Fruit fly (Drosophila melanogaster) whole organism, embryonic: Measurements from ENCODE around the gene Vps13D.

Experiments used
- C15 ChIP-seq: fragments of 200-800 bp; sonication (Bioruptor generic); IDR thresholded peaks from 3 replicates; pipeline ENCODE4 v1.3.6; 2022; ENCODE audit warnings: missing biosample characterization, missing genetic modification characterization
- CG10274 ChIP-seq: fragments of 200-800 bp; sonication (Bioruptor generic); optimal IDR thresholded peaks from 3 replicates; lab custom pipeline; 2017; ENCODE audit warnings: missing biosample characterization, mild to moderate bottlenecking, missing genetic modification characterization
- CG10462 ChIP-seq: fragments of 200-800 bp; sonication (Bioruptor generic); optimal IDR thresholded peaks from 2 replicates; lab custom pipeline; 2016; ENCODE audit warnings: missing biosample characterization, missing genetic modification characterization
- CG10543 ChIP-seq: fragments of 200-800 bp; sonication (Bioruptor generic); optimal IDR thresholded peaks from 3 replicates; lab custom pipeline; 2017; ENCODE audit warnings: missing biosample characterization, mild to moderate bottlenecking, missing genetic modification characterization, moderate library complexity
- CG11696 ChIP-seq: fragments of 200-800 bp; sonication (Bioruptor generic); IDR thresholded peaks from 2 replicates; pipeline ENCODE4 v1.3.6; 2022; ENCODE audit warnings: missing biosample characterization, missing genetic modification characterization
- CG1233 ChIP-seq: fragments of 200-800 bp; sonication (Bioruptor generic); optimal IDR thresholded peaks from 4 replicates; lab custom pipeline; 2018; ENCODE audit warnings: missing biosample characterization, mild to moderate bottlenecking, missing genetic modification characterization
- CG14014 ChIP-seq: fragments of 200-800 bp; sonication (Bioruptor generic); IDR thresholded peaks from 2 replicates; pipeline ENCODE4 v1.3.6; 2022; ENCODE audit warnings: missing biosample characterization, missing genetic modification characterization
- CG15269 ChIP-seq: fragments of 200-800 bp; sonication (Bioruptor generic); optimal IDR thresholded peaks from 2 replicates; lab custom pipeline; 2018; ENCODE audit warnings: missing biosample characterization, mild to moderate bottlenecking, missing genetic modification characterization, moderate library complexity
- CG15514 ChIP-seq: fragments of 200-800 bp; sonication (Bioruptor generic); optimal IDR thresholded peaks from 3 replicates; lab custom pipeline; 2017; ENCODE audit warnings: missing biosample characterization, missing genetic modification characterization, mild to moderate bottlenecking, moderate library complexity, missing genetic modification reagents
- CG1602 ChIP-seq: fragments of 200-800 bp; sonication (Bioruptor generic); optimal IDR thresholded peaks from 3 replicates; lab custom pipeline; 2016; ENCODE audit warnings: missing biosample characterization, missing genetic modification characterization
- CG1647 ChIP-seq: fragments of 200-800 bp; sonication (Bioruptor generic); optimal IDR thresholded peaks from 3 replicates; lab custom pipeline; 2016; ENCODE audit warnings: missing biosample characterization, missing genetic modification characterization
- CG16813 ChIP-seq: fragments of 200-800 bp; sonication (Bioruptor generic); IDR thresholded peaks from 3 replicates; pipeline ENCODE4 v1.3.6; 2022; ENCODE audit warnings: missing biosample characterization, missing genetic modification characterization; ENCODE audit not compliant: partially characterized antibody
- CG1832 ChIP-seq: fragments of 200-800 bp; sonication (Bioruptor generic); optimal IDR thresholded peaks from 2 replicates; lab custom pipeline; 2017; ENCODE audit warnings: missing biosample characterization, mild to moderate bottlenecking, missing genetic modification characterization, inconsistent platforms
- CG18764 ChIP-seq: fragments of 200-800 bp; sonication (Bioruptor generic); optimal IDR thresholded peaks from 3 replicates; lab custom pipeline; 2016; ENCODE audit warnings: missing biosample characterization, missing genetic modification characterization
- CG2678 ChIP-seq: fragments of 200-800 bp; sonication (Bioruptor generic); optimal IDR thresholded peaks from 3 replicates; lab custom pipeline; 2019; ENCODE audit warnings: missing biosample characterization, mild to moderate bottlenecking, missing genetic modification characterization, moderate library complexity
- CG32532 ChIP-seq: fragments of 200-800 bp; sonication (Bioruptor generic); IDR thresholded peaks from 2 replicates; pipeline ENCODE4 v1.3.6; 2022; ENCODE audit warnings: missing biosample characterization, missing genetic modification characterization
- CG33213 ChIP-seq: fragments of 200-800 bp; sonication (Bioruptor generic); optimal IDR thresholded peaks from 3 replicates; lab custom pipeline; 2016; ENCODE audit warnings: missing biosample characterization, missing genetic modification characterization
- CG33557 ChIP-seq: fragments of 200-800 bp; sonication (Bioruptor generic); optimal IDR thresholded peaks from 2 replicates; lab custom pipeline; 2019; ENCODE audit warnings: missing biosample characterization, mild to moderate bottlenecking, missing genetic modification characterization, moderate library complexity
- CG3726 ChIP-seq: fragments of 200-800 bp; sonication (Bioruptor generic); IDR thresholded peaks from 3 replicates; pipeline ENCODE4, ENCODE4 v1.3.6; 2022; ENCODE audit warnings: missing biosample characterization, missing genetic modification characterization
- CG3838 ChIP-seq: fragments of 200-800 bp; sonication (Bioruptor generic); optimal IDR thresholded peaks from 3 replicates; lab custom pipeline; 2016; ENCODE audit warnings: missing biosample characterization, missing genetic modification characterization
- CG4424 ChIP-seq: fragments of 200-800 bp; sonication (Bioruptor generic); optimal IDR thresholded peaks from 3 replicates; lab custom pipeline; 2016; ENCODE audit warnings: missing biosample characterization, missing genetic modification characterization
- CG7271 ChIP-seq: fragments of 200-800 bp; sonication (Bioruptor generic); optimal IDR thresholded peaks from 2 replicates; lab custom pipeline; 2018; ENCODE audit warnings: missing biosample characterization, mild to moderate bottlenecking, missing genetic modification characterization, moderate library complexity
- CG8924 ChIP-seq: fragments of 200-800 bp; optimal IDR thresholded peaks from 3 replicates; lab custom pipeline; 2019; ENCODE audit warnings: missing biosample characterization, mild to moderate bottlenecking, missing genetic modification characterization, moderate library complexity
- CG9609 ChIP-seq: fragments of 200-800 bp; sonication (Bioruptor generic); optimal IDR thresholded peaks from 3 replicates; lab custom pipeline; 2016; ENCODE audit warnings: missing biosample characterization, missing genetic modification characterization
- CG9817 ChIP-seq: fragments of 200-800 bp; sonication (Bioruptor generic); optimal IDR thresholded peaks from 2 replicates; lab custom pipeline; 2018; ENCODE audit warnings: missing biosample characterization, mild to moderate bottlenecking, missing genetic modification characterization, moderate library complexity
- Ets97D ChIP-seq: fragments of 200-800 bp; sonication (Bioruptor generic); optimal IDR thresholded peaks from 3 replicates; lab custom pipeline; 2016; ENCODE audit warnings: missing biosample characterization, missing genetic modification characterization
- H2.0 ChIP-seq: fragments of 200-800 bp; sonication (Bioruptor generic); IDR thresholded peaks from 2 replicates; pipeline ENCODE4 v1.3.6; 2022; ENCODE audit warnings: missing biosample characterization, missing genetic modification characterization
- HmgZ ChIP-seq: fragments of 200-800 bp; sonication (Bioruptor generic); optimal IDR thresholded peaks from 2 replicates; lab custom pipeline; 2018; ENCODE audit warnings: missing biosample characterization, mild to moderate bottlenecking, missing genetic modification characterization
- Hr51 ChIP-seq, 2 experiments: fragments of 200-800 bp; sonication (Bioruptor generic); optimal IDR thresholded peaks; 2 replicates in 1 of 2; 3 replicates in 1 of 2; lab custom pipeline; 2016 to 2018; ENCODE audit warnings: missing biosample characterization in 2 of 2, missing genetic modification characterization in 2 of 2, mild to moderate bottlenecking in 1 of 2, moderate library complexity in 1 of 2
- Nf-YB ChIP-seq: fragments of 200-800 bp; sonication (Bioruptor generic); optimal IDR thresholded peaks from 3 replicates; lab custom pipeline; 2019; ENCODE audit warnings: missing biosample characterization, mild to moderate bottlenecking, missing genetic modification characterization, moderate library complexity
- Rx ChIP-seq: fragments of 200-800 bp; sonication (Bioruptor generic); IDR thresholded peaks from 2 replicates; pipeline ENCODE4 v1.3.6; 2022; ENCODE audit warnings: missing biosample characterization, missing genetic modification characterization
- Sry-β ChIP-seq: fragments of 200-800 bp; sonication (Bioruptor generic); optimal IDR thresholded peaks from 2 replicates; lab custom pipeline; 2018; ENCODE audit warnings: missing biosample characterization, mild to moderate bottlenecking, missing genetic modification characterization, moderate library complexity
- Trl ChIP-seq, 3 experiments: fragments of >200 bp in 2 of 3; fragments of 200-800 bp in 1 of 3; sonication (Bioruptor generic) in 1 of 3; optimal IDR thresholded peaks; 2 replicates in 1 of 3; 3 replicates in 2 of 3; lab custom pipeline; 2016 to 2017; ENCODE audit warnings: missing biosample characterization in 1 of 3, missing genetic modification characterization in 1 of 3
- amos ChIP-seq: fragments of 200-800 bp; sonication (Bioruptor generic); IDR thresholded peaks from 2 replicates; pipeline ENCODE4 v1.3.6; 2022; ENCODE audit warnings: missing biosample characterization, missing genetic modification characterization; ENCODE audit not compliant: partially characterized antibody
- aop ChIP-seq: fragments of 200-800 bp; sonication (Bioruptor generic); IDR thresholded peaks from 2 replicates; pipeline ENCODE4 v1.3.6; 2022; ENCODE audit warnings: missing biosample characterization, missing genetic modification characterization
- br ChIP-seq: fragments of >200 bp; optimal IDR thresholded peaks from 2 replicates; lab custom pipeline; 2017
- cad ChIP-seq: fragments of >200 bp; optimal IDR thresholded peaks from 2 replicates; lab custom pipeline; 2017; ENCODE audit warnings: missing biosample characterization, missing genetic modification characterization
- ftz-f1 ChIP-seq: fragments of 200-800 bp; sonication (Bioruptor generic); optimal IDR thresholded peaks from 2 replicates; lab custom pipeline; 2016; ENCODE audit warnings: missing biosample characterization, missing genetic modification characterization
- fu2 ChIP-seq: fragments of 200-800 bp; sonication (Bioruptor generic); optimal IDR thresholded peaks from 2 replicates; lab custom pipeline; 2016; ENCODE audit warnings: missing biosample characterization, missing genetic modification characterization
- nmo ChIP-seq: fragments of 200-800 bp; sonication (Bioruptor generic); optimal IDR thresholded peaks from 2 replicates; lab custom pipeline; 2018; ENCODE audit warnings: missing biosample characterization, mild to moderate bottlenecking, missing genetic modification characterization, moderate library complexity
- otp ChIP-seq: fragments of 200-800 bp; sonication (Bioruptor generic); IDR thresholded peaks from 3 replicates; pipeline ENCODE4, ENCODE4 v1.3.6; 2022; ENCODE audit warnings: missing biosample characterization, missing genetic modification characterization
- pb ChIP-seq: fragments of 200-800 bp; sonication (Bioruptor generic); optimal IDR thresholded peaks from 3 replicates; lab custom pipeline; 2016; ENCODE audit warnings: missing biosample characterization, missing genetic modification characterization
- pfk ChIP-seq: fragments of 200-800 bp; sonication (Bioruptor generic); optimal IDR thresholded peaks from 2 replicates; lab custom pipeline; 2018; ENCODE audit warnings: missing biosample characterization, mild to moderate bottlenecking, missing genetic modification characterization, moderate library complexity
- phol ChIP-seq: fragments of 200-800 bp; sonication (Bioruptor generic); optimal IDR thresholded peaks from 3 replicates; lab custom pipeline; 2018; ENCODE audit warnings: missing biosample characterization, mild to moderate bottlenecking, missing genetic modification characterization, moderate library complexity
- pnt ChIP-seq: fragments of 200-800 bp; sonication (Bioruptor generic); optimal IDR thresholded peaks from 3 replicates; lab custom pipeline; 2016; ENCODE audit warnings: missing biosample characterization, missing genetic modification characterization
- rib ChIP-seq: fragments of 200-800 bp; sonication (Bioruptor generic); IDR thresholded peaks from 2 replicates; pipeline ENCODE4 v1.3.6; 2022; ENCODE audit warnings: missing biosample characterization, missing genetic modification characterization
- sug ChIP-seq: fragments of 200-800 bp; optimal IDR thresholded peaks from 2 replicates; lab custom pipeline; 2019; ENCODE audit warnings: missing biosample characterization, mild to moderate bottlenecking, missing genetic modification characterization, moderate library complexity
- tio ChIP-seq: fragments of 200-800 bp; sonication (Bioruptor generic); optimal IDR thresholded peaks from 2 replicates; lab custom pipeline; 2017; ENCODE audit warnings: missing biosample characterization, missing genetic modification characterization, inconsistent platforms
- unc-4 ChIP-seq: fragments of 200-800 bp; sonication (Bioruptor generic); IDR thresholded peaks from 2 replicates; pipeline ENCODE4 v1.3.6; 2022; ENCODE audit warnings: missing biosample characterization, missing genetic modification characterization; ENCODE audit not compliant: partially characterized antibody
- vnd ChIP-seq: fragments of 200-800 bp; sonication (Bioruptor generic); IDR thresholded peaks from 3 replicates; pipeline ENCODE4 v1.3.6; 2022; ENCODE audit warnings: missing biosample characterization, missing genetic modification characterization; ENCODE audit not compliant: partially characterized antibody
- wdn ChIP-seq: fragments of 200-800 bp; sonication (Bioruptor generic); IDR thresholded peaks from 2 replicates; pipeline ENCODE4 v1.3.6; 2022; ENCODE audit warnings: missing biosample characterization, missing genetic modification characterization

Gene Vps13D

DNA sequence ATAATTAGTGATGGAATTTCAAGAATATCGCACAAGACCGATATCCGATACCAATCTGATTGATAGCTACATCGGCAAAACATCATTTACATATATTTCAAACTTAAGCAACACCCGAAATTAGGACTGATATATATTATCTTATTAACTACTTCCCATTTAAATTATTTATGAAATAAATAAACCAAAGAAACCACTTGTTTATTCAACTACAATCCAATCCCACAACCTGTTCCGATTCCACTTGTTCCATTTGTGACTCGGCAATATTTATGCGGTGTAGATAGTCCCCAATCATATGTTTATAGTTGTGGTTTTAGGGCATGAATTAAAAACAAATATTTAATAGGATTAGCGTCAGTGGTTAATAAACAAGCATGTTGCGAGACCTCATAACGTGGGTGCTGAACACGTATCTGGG is at the start of gene Vps13D, which contains the start of gene CG10973 (continued):
- TF ChIP-seq vnd (GFP tag; lab: Robert Waterston, UW) (peak; percentile 84), phol (tag; lab: Kevin White, UChicago) (no peak), wdn (no peak), CG15269 (tag; lab: Kevin White, UChicago) (no peak), CG10462 (no peak), Hr51 (GFP tag; optimal IDR thresholded peaks at IDR 0.05; lab: Kevin White, UChicago) (no peak), CG9609 (no peak), CG14014 (peak; percentile 35; the same call in 1 of the 2 replicates), CG9817 (tag; lab: Kevin White, UChicago) (no peak), ftz-f1 (GFP tag; lab: Kevin White, UChicago) (no peak), nmo (GFP tag; lab: Kevin White, UChicago) (no peak), aop (GFP tag; lab: Robert Waterston, UW) (no peak), unc-4 (GFP tag; lab: Robert Waterston, UW) (peak; percentile 92), HmgZ (peak; percentile 71), Rx (GFP tag; lab: Robert Waterston, UW) (no peak), CG10543 (GFP tag; lab: Kevin White, UChicago) (no peak), H2.0 (no peak), tio (no peak), pfk (GFP tag; lab: Kevin White, UChicago) (peak; percentile 96), pnt (no peak), sug (tag; lab: Kevin White, UChicago) (no peak), CG3726 (no peak), Ets97D (GFP tag; lab: Kevin White, UChicago) (peak; percentile 64), CG7271 (tag; lab: Kevin White, UChicago) (peak; percentile 40), amos (GFP tag; lab: Robert Waterston, UW) (peak; percentile 88), Trl (optimal IDR thresholded peaks at IDR 0.05; lab: Kevin White, UChicago) (no peak), Trl (GFP tag; optimal IDR thresholded peaks at IDR 0.05; lab: Kevin White, UChicago) (peak; percentile 24), CG1602 (peak; percentile 44), CG15514 (GFP tag; lab: Kevin White, UChicago) (no peak), CG8924 (no peak), CG1233 (no peak), otp (no peak), Nf-YB (GFP tag; lab: Kevin White, UChicago) (no peak), fu2 (GFP tag; lab: Kevin White, UChicago) (no peak), pb (GFP tag; lab: Kevin White, UChicago) (no peak), CG2678 (no peak), CG32532 (0 out of 2 replicates have a peak, but pooled peaks have one; percentile 7), CG4424 (GFP tag; lab: Kevin White, UChicago) (peak; percentile 52), CG33213 (peak; percentile 71), rib (GFP tag; lab: Robert Waterston, UW) (no peak), Sry-β (GFP tag; lab: Kevin White, UChicago) (peak; percentile 61), CG3838 (GFP tag; lab: Kevin White, UChicago) (peak; percentile 33), br (lab: Kevin White, UChicago) (no peak), CG33557 (GFP tag; lab: Kevin White, UChicago) (no peak), CG18764 (GFP tag; lab: Kevin White, UChicago) (peak; percentile 100), cad (GFP tag; lab: Kevin White, UChicago) (no peak), CG16813 (GFP tag; lab: Robert Waterston, UW) (peak; percentile 86), C15 (GFP tag; lab: Robert Waterston, UW) (no peak), CG11696 (GFP tag; lab: Robert Waterston, UW) (peak; percentile 51; the same call in 1 of the 2 replicates), CG1832 (GFP tag; lab: Kevin White, UChicago) (no peak), CG10274 (GFP tag; lab: Kevin White, UChicago) (no peak), CG1647 (GFP tag; lab: Kevin White, UChicago) (peak; percentile 57)
